Fruit fly (Drosophila melanogaster) whole organism, embryonic: ENCODE data around the gene CG32344.

Source experiments
- Aef1 ChIP-seq: fragments of 200-800 bp; sonication (Bioruptor generic); IDR thresholded peaks from 3 replicates; pipeline ENCODE4 v1.3.6; 2022; ENCODE audit warnings: missing biosample characterization, missing genetic modification characterization
- Atf6 ChIP-seq: fragments of 200-800 bp; sonication (Bioruptor generic); IDR thresholded peaks from 2 replicates; pipeline ENCODE4 v1.3.6; 2022; ENCODE audit warnings: missing biosample characterization, missing genetic modification characterization
- BEAF-32 ChIP-seq: fragments of 200-800 bp; sonication (Bioruptor generic); optimal IDR thresholded peaks from 3 replicates; lab custom pipeline; 2017; ENCODE audit warnings: missing biosample characterization, missing genetic modification characterization, mild to moderate bottlenecking, moderate library complexity, missing genetic modification reagents
- Bdp1 ChIP-seq: fragments of 200-800 bp; sonication (Bioruptor generic); optimal IDR thresholded peaks from 3 replicates; lab custom pipeline; 2016; ENCODE audit warnings: missing biosample characterization, missing genetic modification characterization
- CG10431 ChIP-seq: fragments of 200-800 bp; sonication (Bioruptor generic); optimal IDR thresholded peaks from 3 replicates; lab custom pipeline; 2018; ENCODE audit warnings: missing biosample characterization, mild to moderate bottlenecking, missing genetic modification characterization
- CG10565 ChIP-seq: fragments of 200-800 bp; sonication (Bioruptor generic); optimal IDR thresholded peaks from 3 replicates; lab custom pipeline; 2016; ENCODE audit warnings: missing biosample characterization, mild to moderate bottlenecking, missing genetic modification characterization
- CG11504 ChIP-seq: fragments of 200-800 bp; sonication (Bioruptor generic); optimal IDR thresholded peaks from 3 replicates; lab custom pipeline; 2019; ENCODE audit warnings: missing biosample characterization, mild to moderate bottlenecking, missing genetic modification characterization, moderate library complexity
- CG11695 ChIP-seq: fragments of 200-800 bp; sonication (Bioruptor generic); IDR thresholded peaks from 3 replicates; pipeline ENCODE4 v1.3.6; 2022; ENCODE audit warnings: missing biosample characterization, missing genetic modification characterization
- CG12659 ChIP-seq: fragments of 200-800 bp; sonication (Bioruptor generic); optimal IDR thresholded peaks from 3 replicates; lab custom pipeline; 2017; ENCODE audit warnings: mild to moderate bottlenecking, missing biosample characterization, missing genetic modification reagents, missing genetic modification characterization
- CG13424 ChIP-seq: fragments of 200-800 bp; sonication (Bioruptor generic); optimal IDR thresholded peaks from 2 replicates; lab custom pipeline; 2019; ENCODE audit warnings: missing biosample characterization, mild to moderate bottlenecking, missing genetic modification characterization, moderate library complexity
- CG14441 ChIP-seq: fragments of 200-800 bp; sonication (Bioruptor generic); IDR thresholded peaks from 2 replicates; pipeline ENCODE4 v1.3.6; 2022; ENCODE audit warnings: missing biosample characterization, missing genetic modification characterization
- CG14860 ChIP-seq: fragments of 200-800 bp; sonication (Bioruptor generic); IDR thresholded peaks from 3 replicates; pipeline ENCODE4 v1.3.6; 2022; ENCODE audit warnings: missing biosample characterization, missing genetic modification characterization; ENCODE audit not compliant: partially characterized antibody
- CG15601 ChIP-seq: fragments of 200-800 bp; sonication (Bioruptor generic); optimal IDR thresholded peaks from 3 replicates; lab custom pipeline; 2019; ENCODE audit warnings: missing biosample characterization, mild to moderate bottlenecking, missing genetic modification characterization, moderate library complexity
- CG17912 ChIP-seq: fragments of 200-800 bp; sonication (Bioruptor generic); optimal IDR thresholded peaks from 2 replicates; lab custom pipeline; 2018; ENCODE audit warnings: missing biosample characterization, mild to moderate bottlenecking, missing genetic modification characterization
- CG30403 ChIP-seq: fragments of 200-800 bp; sonication (Bioruptor generic); optimal IDR thresholded peaks from 3 replicates; lab custom pipeline; 2016; ENCODE audit warnings: missing biosample characterization, missing genetic modification characterization
- CG30431 ChIP-seq: fragments of 200-800 bp; sonication (Bioruptor generic); optimal IDR thresholded peaks from 2 replicates; lab custom pipeline; 2017; ENCODE audit warnings: missing biosample characterization, missing genetic modification characterization
- CG31388 ChIP-seq: fragments of 200-800 bp; sonication (Bioruptor generic); optimal IDR thresholded peaks from 2 replicates; lab custom pipeline; 2016; ENCODE audit warnings: missing biosample characterization, missing genetic modification characterization
- CG3163 ChIP-seq: fragments of 200-800 bp; sonication (Bioruptor generic); optimal IDR thresholded peaks from 3 replicates; lab custom pipeline; 2016; ENCODE audit warnings: missing biosample characterization, missing genetic modification characterization
- CG7556 ChIP-seq: fragments of 200-800 bp; sonication (Bioruptor generic); optimal IDR thresholded peaks from 2 replicates; lab custom pipeline; 2017; ENCODE audit warnings: missing biosample characterization, mild to moderate bottlenecking, missing genetic modification characterization
- CG8089 ChIP-seq: fragments of 200-800 bp; sonication (Bioruptor generic); optimal IDR thresholded peaks from 3 replicates; lab custom pipeline; 2016; ENCODE audit warnings: missing biosample characterization, missing genetic modification characterization
- CG9817 ChIP-seq: fragments of 200-800 bp; sonication (Bioruptor generic); optimal IDR thresholded peaks from 2 replicates; lab custom pipeline; 2018; ENCODE audit warnings: missing biosample characterization, mild to moderate bottlenecking, missing genetic modification characterization, moderate library complexity
- CkIIα-i1 ChIP-seq: fragments of 200-800 bp; sonication (Bioruptor generic); IDR thresholded peaks from 2 replicates; pipeline ENCODE4 v1.3.6; 2022; ENCODE audit warnings: missing biosample characterization, missing genetic modification characterization
- D19B ChIP-seq: fragments of 200-800 bp; sonication (Bioruptor generic); optimal IDR thresholded peaks from 2 replicates; lab custom pipeline; 2017; ENCODE audit warnings: missing biosample characterization, mild to moderate bottlenecking, missing genetic modification characterization
- Ets65A ChIP-seq: fragments of 200-800 bp; sonication (Bioruptor generic); peaks from one replicate; lab custom pipeline; 2016; ENCODE audit warnings: missing biosample characterization, missing genetic modification characterization
- Fer3 ChIP-seq: fragments of 200-800 bp; sonication (Bioruptor generic); optimal IDR thresholded peaks from 2 replicates; lab custom pipeline; 2018; ENCODE audit warnings: missing biosample characterization, mild to moderate bottlenecking, missing genetic modification characterization, moderate library complexity
- Gug ChIP-seq: fragments of 200-800 bp; sonication (Bioruptor generic); IDR thresholded peaks from 4 replicates; pipeline ENCODE4 v1.3.6; 2022; ENCODE audit warnings: missing biosample characterization, missing genetic modification characterization
- HLH54F ChIP-seq: fragments of 200-800 bp; sonication (Bioruptor generic); optimal IDR thresholded peaks from 3 replicates; lab custom pipeline; 2016; ENCODE audit warnings: missing biosample characterization, missing genetic modification characterization
- Med ChIP-seq: fragments of 200-800 bp; sonication (Bioruptor generic); peaks from one replicate; lab custom pipeline; 2016; ENCODE audit warnings: missing biosample characterization, missing genetic modification characterization, mild to moderate bottlenecking, inconsistent platforms, moderate library complexity
- Mrtf ChIP-seq: fragments of 200-800 bp; sonication (Bioruptor generic); IDR thresholded peaks from 3 replicates; pipeline ENCODE4 v1.3.6; 2022; ENCODE audit warnings: missing biosample characterization, missing genetic modification characterization
- Pdp1 ChIP-seq, 2 experiments: fragments of 200-800 bp; sonication (Bioruptor generic); optimal IDR thresholded peaks; 3 replicates each; lab custom pipeline; 2016; ENCODE audit warnings: missing biosample characterization in 2 of 2, missing genetic modification characterization in 2 of 2, mild to moderate bottlenecking in 1 of 2, moderate library complexity in 1 of 2
- Poxn ChIP-seq: fragments of 200-800 bp; sonication (Bioruptor generic); IDR thresholded peaks from 2 replicates; pipeline ENCODE4 v1.3.6; 2022; ENCODE audit warnings: missing biosample characterization, missing genetic modification characterization
- Ptx1 ChIP-seq: fragments of 200-800 bp; sonication (Bioruptor generic); IDR thresholded peaks from 2 replicates; pipeline ENCODE4 v1.3.6; 2022; ENCODE audit warnings: missing biosample characterization, missing genetic modification characterization
- Usf ChIP-seq: fragments of 200-800 bp; sonication (Bioruptor generic); optimal IDR thresholded peaks from 2 replicates; lab custom pipeline; 2017; ENCODE audit warnings: missing genotype, missing biosample characterization, missing genetic modification characterization
- amos ChIP-seq: fragments of 200-800 bp; sonication (Bioruptor generic); IDR thresholded peaks from 2 replicates; pipeline ENCODE4 v1.3.6; 2022; ENCODE audit warnings: missing biosample characterization, missing genetic modification characterization; ENCODE audit not compliant: partially characterized antibody
- bigmax ChIP-seq: fragments of 200-800 bp; sonication (Bioruptor generic); optimal IDR thresholded peaks from 2 replicates; lab custom pipeline; 2018; ENCODE audit warnings: missing biosample characterization, mild to moderate bottlenecking, missing genetic modification characterization
- cg ChIP-seq: fragments of 200-800 bp; sonication (Bioruptor generic); optimal IDR thresholded peaks from 3 replicates; lab custom pipeline; 2019; ENCODE audit warnings: missing biosample characterization, mild to moderate bottlenecking, missing genetic modification characterization, moderate library complexity
- chn ChIP-seq: fragments of 200-800 bp; sonication (Bioruptor generic); optimal IDR thresholded peaks from 2 replicates; lab custom pipeline; 2016; ENCODE audit warnings: missing biosample characterization, missing genetic modification characterization
- ems ChIP-seq: fragments of 200-800 bp; sonication (Bioruptor generic); optimal IDR thresholded peaks from 3 replicates; lab custom pipeline; 2016; ENCODE audit warnings: missing biosample characterization, missing genetic modification characterization
- en ChIP-seq: fragments of 200-800 bp; sonication (Bioruptor generic); optimal IDR thresholded peaks from 2 replicates; lab custom pipeline; 2016; ENCODE audit warnings: missing biosample characterization, missing genetic modification characterization
- eyg ChIP-seq: fragments of 200-800 bp; sonication (Bioruptor generic); optimal IDR thresholded peaks from 3 replicates; lab custom pipeline; 2016; ENCODE audit warnings: missing biosample characterization, missing genetic modification characterization
- hkb ChIP-seq, 2 experiments: fragments of 200-800 bp in 1 of 2; fragments of >200 bp in 1 of 2; sonication (Bioruptor generic) in 1 of 2; IDR thresholded peaks in 1 of 2; optimal IDR thresholded peaks in 1 of 2; 2 replicates each; pipeline versions ENCODE4 v1.3.6 to Lab custom; 2017 to 2022; ENCODE audit warnings: missing biosample characterization in 1 of 2, missing genetic modification characterization in 1 of 2
- hth ChIP-seq: fragments of >200 bp; optimal IDR thresholded peaks from 2 replicates; lab custom pipeline; 2017; ENCODE audit warnings: inconsistent platforms
- mld ChIP-seq: fragments of 200-800 bp; sonication (Bioruptor generic); IDR thresholded peaks from 3 replicates; pipeline ENCODE4 v1.3.6; 2022; ENCODE audit warnings: missing biosample characterization, missing genetic modification characterization; ENCODE audit not compliant: partially characterized antibody
- nau ChIP-seq: fragments of 200-800 bp; sonication (Bioruptor generic); optimal IDR thresholded peaks from 3 replicates; lab custom pipeline; 2017; ENCODE audit warnings: missing biosample characterization, mild to moderate bottlenecking, missing genetic modification characterization, missing genetic modification reagents
- nmo ChIP-seq: fragments of 200-800 bp; sonication (Bioruptor generic); optimal IDR thresholded peaks from 2 replicates; lab custom pipeline; 2018; ENCODE audit warnings: missing biosample characterization, mild to moderate bottlenecking, missing genetic modification characterization, moderate library complexity
- otp ChIP-seq: fragments of 200-800 bp; sonication (Bioruptor generic); IDR thresholded peaks from 3 replicates; pipeline ENCODE4, ENCODE4 v1.3.6; 2022; ENCODE audit warnings: missing biosample characterization, missing genetic modification characterization
- pita ChIP-seq: fragments of 200-800 bp; sonication (Bioruptor generic); optimal IDR thresholded peaks from 2 replicates; lab custom pipeline; 2017; ENCODE audit warnings: missing biosample characterization, mild to moderate bottlenecking, missing genetic modification characterization
- ranshi ChIP-seq: fragments of 200-800 bp; sonication (Bioruptor generic); IDR thresholded peaks from 2 replicates; pipeline ENCODE4 v1.3.6; 2022; ENCODE audit warnings: missing biosample characterization, missing genetic modification characterization
- rib ChIP-seq: fragments of 200-800 bp; sonication (Bioruptor generic); IDR thresholded peaks from 2 replicates; pipeline ENCODE4 v1.3.6; 2022; ENCODE audit warnings: missing biosample characterization, missing genetic modification characterization
- slp2 ChIP-seq: fragments of 200-800 bp; sonication (Bioruptor generic); optimal IDR thresholded peaks from 2 replicates; lab custom pipeline; 2016; ENCODE audit warnings: missing biosample characterization, missing genetic modification characterization
- wdn ChIP-seq: fragments of 200-800 bp; sonication (Bioruptor generic); IDR thresholded peaks from 2 replicates; pipeline ENCODE4 v1.3.6; 2022; ENCODE audit warnings: missing biosample characterization, missing genetic modification characterization
- wek ChIP-seq: fragments of 200-800 bp; sonication (Bioruptor generic); optimal IDR thresholded peaks from 3 replicates; lab custom pipeline; 2018; ENCODE audit warnings: missing biosample characterization, mild to moderate bottlenecking, missing genetic modification characterization, moderate library complexity

The CG32344 gene

dm6 chr3L:342839-343238 lies 18.3 kb upstream of the CG32344 start, which contains the start of gene mthl10 (continued):
- no peak for TF ChIP-seq CkIIα-i1 (GFP tag; lab: Robert Waterston, UW)
- TF ChIP-seq pita (GFP tag; lab: Kevin White, UChicago) = peak; percentile 59
- no peak for TF ChIP-seq CG3163 (GFP tag; lab: Kevin White, UChicago)
- no peak for TF ChIP-seq Mrtf
- no peak for TF ChIP-seq CG30403 (GFP tag; lab: Kevin White, UChicago)
- no peak for TF ChIP-seq chn (GFP tag; lab: Kevin White, UChicago)
- TF ChIP-seq slp2 = no peak
- TF ChIP-seq CG17912 (GFP tag; lab: Kevin White, UChicago) = no peak
- no peak for TF ChIP-seq hth (lab: Kevin White, UChicago)
- TF ChIP-seq CG30431 (GFP tag; lab: Kevin White, UChicago) = no peak
- TF ChIP-seq Ets65A = no peak
- TF ChIP-seq CG14441 (GFP tag; lab: Robert Waterston, UW) = no peak
- TF ChIP-seq CG13424 (tag; lab: Kevin White, UChicago) = no peak
- no peak for TF ChIP-seq CG11695 (GFP tag; lab: Robert Waterston, UW)
- TF ChIP-seq Usf (GFP tag; lab: Kevin White, UChicago) = no peak
- TF ChIP-seq D19B (GFP tag; lab: Kevin White, UChicago) = no peak
- no peak for TF ChIP-seq ems
- no peak for TF ChIP-seq CG31388
- no peak for TF ChIP-seq Pdp1 (GFP tag; optimal IDR thresholded peaks at IDR 0.05; lab: Kevin White, UChicago)
- no peak for TF ChIP-seq wdn (GFP tag; lab: Robert Waterston, UW)
- no peak for TF ChIP-seq rib
- peak; percentile 10 for TF ChIP-seq CG12659
- no peak for TF ChIP-seq en (GFP tag; lab: Kevin White, UChicago)
- no peak for TF ChIP-seq CG10565 (GFP tag; lab: Kevin White, UChicago)
- TF ChIP-seq nmo = no peak
- no peak for TF ChIP-seq Atf6 (GFP tag; lab: Robert Waterston, UW)
- no peak for TF ChIP-seq ranshi (GFP tag; lab: Robert Waterston, UW)
- no peak for TF ChIP-seq cg
- no peak for TF ChIP-seq otp (GFP tag; lab: Robert Waterston, UW)
- no peak for TF ChIP-seq CG10431 (GFP tag; lab: Kevin White, UChicago)
- TF ChIP-seq bigmax = no peak
- no peak for TF ChIP-seq eyg (GFP tag; lab: Kevin White, UChicago)
- TF ChIP-seq Fer3 (tag; lab: Kevin White, UChicago) = no peak
- TF ChIP-seq nau (GFP tag; lab: Kevin White, UChicago) = no peak
- no peak for TF ChIP-seq CG14860
- no peak for TF ChIP-seq mld (GFP tag; lab: Robert Waterston, UW)
- TF ChIP-seq amos (GFP tag; lab: Robert Waterston, UW) = peak; percentile 12; the same call in 1 of the 2 replicates
- TF ChIP-seq Gug (GFP tag; lab: Robert Waterston, UW) = no peak
- peak; percentile 39 for TF ChIP-seq Med
- peak; percentile 4 for TF ChIP-seq BEAF-32 (GFP tag; lab: Kevin White, UChicago)
- TF ChIP-seq HLH54F (GFP tag; lab: Kevin White, UChicago) = no peak
- no peak for TF ChIP-seq Poxn
- no peak for TF ChIP-seq wek
- TF ChIP-seq CG7556 (GFP tag; lab: Kevin White, UChicago) = no peak
- TF ChIP-seq CG9817 = no peak
- TF ChIP-seq CG11504 = no peak
- no peak for TF ChIP-seq CG8089 (GFP tag; lab: Kevin White, UChicago)
- no peak for TF ChIP-seq Aef1 (GFP tag; lab: Robert Waterston, UW)
- peak; percentile 80 for TF ChIP-seq CG15601 (tag; lab: Kevin White, UChicago)
- TF ChIP-seq hkb (optimal IDR thresholded peaks at IDR 0.05; lab: Kevin White, UChicago) = no peak
- no peak for TF ChIP-seq hkb (GFP tag; IDR thresholded peaks at IDR 0.05; lab: Robert Waterston, UW)
- no peak for TF ChIP-seq Bdp1 (GFP tag; lab: Kevin White, UChicago)
- TF ChIP-seq Ptx1 (GFP tag; lab: Robert Waterston, UW) = no peak
- TF ChIP-seq, all 482 proteins: peak for 35
